Worm (Caenorhabditis elegans) whole organism, midembryonic: ENCODE data around the gene C30A5.16.
A peak's percentile ranks its signal among the peaks of the same experiment; 100 is the strongest.

Experiments used
- T22C8.4 ChIP-seq: fragments of 200-800 bp; sonication (Bioruptor generic); IDR thresholded peaks from 2 replicates; pipeline ENCODE4 v1.3.6; 2022; ENCODE audit warnings: missing genetic modification characterization, missing compliant biosample characterization
- cog-1 ChIP-seq: sonication (generic microtip); optimal IDR thresholded peaks from 2 replicates; lab custom pipeline; 2016; ENCODE audit warnings: missing genetic modification characterization, missing compliant biosample characterization
- flt-1 ChIP-seq: fragments of 200-800 bp; sonication (Bioruptor generic); IDR thresholded peaks from 2 replicates; pipeline ENCODE4 v1.3.6; 2022; ENCODE audit warnings: missing genetic modification characterization, missing compliant biosample characterization
- klf-2 ChIP-seq: fragments of 200-800 bp; sonication (Bioruptor generic); conservative IDR thresholded peaks from 2 replicates; pipeline ENCODE4 v1.3.6; 2022; ENCODE audit warnings: missing genetic modification reagents, missing genetic modification characterization, missing compliant biosample characterization
- med-1 ChIP-seq: sonication (generic microtip); optimal IDR thresholded peaks from 2 replicates; lab custom pipeline; 2017; ENCODE audit warnings: missing genetic modification characterization, mild to moderate bottlenecking, missing compliant biosample characterization, antibody characterized with exemption, missing genetic modification reagents; ENCODE audit not compliant: insufficient read depth
- ref-1 ChIP-seq: fragments of 200-800 bp; sonication (Bioruptor generic); conservative IDR thresholded peaks from 2 replicates; pipeline ENCODE4 v1.3.6; 2022; ENCODE audit warnings: missing genetic modification reagents, missing genetic modification characterization, missing compliant biosample characterization
- tab-1 ChIP-seq: fragments of 200-800 bp; sonication (Bioruptor generic); IDR thresholded peaks from 2 replicates; pipeline ENCODE4 v1.3.6; 2022; ENCODE audit warnings: missing genetic modification characterization, missing compliant biosample characterization
- ztf-23 ChIP-seq: fragments of 200-800 bp; sonication (Bioruptor generic); IDR thresholded peaks from 2 replicates; pipeline ENCODE4 v1.3.6; 2022; ENCODE audit warnings: missing genetic modification reagents, missing genetic modification characterization, missing compliant biosample characterization
- ztf-29 ChIP-seq: fragments of 200-800 bp; sonication (Bioruptor generic); IDR thresholded peaks from 2 replicates; pipeline ENCODE4 v1.3.6; 2022; ENCODE audit warnings: missing genetic modification reagents, missing genetic modification characterization, missing compliant biosample characterization

Gene C30A5.16

DNA sequence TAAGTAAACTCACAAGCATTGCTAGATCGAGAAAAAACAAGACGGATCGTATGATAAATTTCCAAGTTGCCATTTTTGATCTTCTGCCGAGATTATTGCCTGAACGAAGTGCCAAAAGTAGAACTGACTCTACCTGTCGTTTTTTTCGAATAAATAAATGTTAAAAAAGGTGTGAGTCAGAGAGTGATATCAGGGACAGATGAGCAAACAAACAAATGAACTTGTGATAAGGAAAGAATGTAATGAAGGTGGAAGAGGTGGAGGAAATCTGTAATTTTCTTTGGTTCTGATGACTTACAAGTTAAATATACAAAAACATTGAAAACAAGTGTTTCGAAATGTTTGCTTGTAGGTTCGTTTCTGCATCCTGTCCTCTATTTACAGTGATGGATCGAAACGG lies 21.3 kb downstream of the C30A5.16 start, which contains the start of gene tsp-1:
Gene tsp-1 (minus strand): TSS at position 99 of the 400 bp plus-strand sequence.
- TF ChIP-seq med-1 (no peak), tab-1 (no peak), ztf-23 (GFP tag; lab: Robert Waterston, UW) (no peak), cog-1 (no peak), ref-1 (GFP tag; lab: Robert Waterston, UW) (no peak), klf-2 (GFP tag; lab: Robert Waterston, UW) (no peak), flt-1 (GFP tag; lab: Robert Waterston, UW) (no peak), T22C8.4 (GFP tag; lab: Robert Waterston, UW) (no peak), ztf-29 (GFP tag; lab: Robert Waterston, UW) (no peak)

DNA sequence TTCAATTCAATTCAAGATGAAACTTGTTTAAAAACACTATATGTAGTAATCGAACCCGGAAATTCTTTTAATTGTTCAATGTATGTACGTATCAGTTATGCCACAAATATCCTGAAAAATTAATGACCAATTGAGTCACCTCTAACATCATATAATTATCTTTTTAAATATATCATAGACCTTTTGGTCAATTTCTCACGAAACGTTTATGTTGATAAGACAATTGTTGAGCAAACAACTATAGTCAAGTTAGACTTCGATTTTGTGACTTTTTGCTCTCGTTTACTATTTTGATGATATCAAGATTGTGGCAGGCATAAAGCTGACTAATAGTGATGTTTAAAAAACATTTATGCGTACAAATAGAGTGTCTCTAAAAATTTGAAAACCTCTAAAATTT lies 22.2 kb downstream of the C30A5.16 start:
- TF ChIP-seq flt-1 (GFP tag; lab: Robert Waterston, UW) (no peak), med-1 (no peak)

DNA sequence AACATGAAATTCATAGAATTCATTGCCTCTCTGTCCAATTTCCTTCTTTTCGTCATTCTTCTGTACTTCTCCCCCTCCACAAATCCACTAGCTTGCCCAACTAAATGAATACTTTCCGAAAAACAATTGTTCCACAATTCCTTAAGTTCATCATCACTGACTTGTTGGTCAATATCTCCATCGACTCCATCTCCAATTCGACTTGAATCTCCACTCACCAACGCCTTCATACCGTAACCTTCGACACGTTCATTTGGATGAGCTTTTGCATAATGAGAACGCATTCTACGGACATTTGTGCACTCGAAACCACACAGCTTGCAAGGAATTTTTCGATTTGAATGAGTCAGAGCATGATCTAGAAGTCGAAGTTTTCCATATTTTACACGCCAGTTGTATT lies 22.9 kb downstream of the C30A5.16 start:
- TF ChIP-seq tab-1 (no peak), T22C8.4 (GFP tag; lab: Robert Waterston, UW) (no peak), klf-2 (GFP tag; lab: Robert Waterston, UW) (no peak), flt-1 (GFP tag; lab: Robert Waterston, UW) (no peak), ztf-29 (GFP tag; lab: Robert Waterston, UW) (no peak)

DNA sequence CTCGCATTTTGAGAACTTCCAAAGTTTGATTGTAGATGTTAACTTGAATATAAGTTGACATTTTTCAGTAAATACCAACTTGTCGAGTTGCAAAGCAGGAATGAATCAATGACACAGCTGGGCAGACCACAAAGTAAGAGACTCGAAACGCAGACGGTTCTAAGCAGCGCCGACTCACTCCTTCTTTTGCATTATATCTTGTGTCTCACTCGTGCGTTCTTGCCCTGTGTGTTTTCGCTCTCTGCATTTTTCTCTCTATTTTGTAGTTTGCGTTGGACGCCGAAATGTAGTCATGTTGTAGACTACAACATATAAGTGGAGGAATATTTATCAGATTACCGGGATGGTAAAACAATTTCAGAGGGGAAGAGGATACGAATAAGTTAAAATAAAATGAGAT lies 24.8 kb downstream of the C30A5.16 start, which contains the start of gene C02F5.12:
Gene C02F5.12 (minus strand): TSS at position 221 of the 400 bp plus-strand sequence.
- TF ChIP-seq med-1 (no peak), tab-1 (no peak), flt-1 (GFP tag; lab: Robert Waterston, UW) (no peak), ref-1 (GFP tag; lab: Robert Waterston, UW) (no peak), ztf-23 (GFP tag; lab: Robert Waterston, UW) (no peak), cog-1 (no peak), klf-2 (GFP tag; lab: Robert Waterston, UW) (no peak), T22C8.4 (GFP tag; lab: Robert Waterston, UW) (no peak), ztf-29 (GFP tag; lab: Robert Waterston, UW) (no peak)

DNA sequence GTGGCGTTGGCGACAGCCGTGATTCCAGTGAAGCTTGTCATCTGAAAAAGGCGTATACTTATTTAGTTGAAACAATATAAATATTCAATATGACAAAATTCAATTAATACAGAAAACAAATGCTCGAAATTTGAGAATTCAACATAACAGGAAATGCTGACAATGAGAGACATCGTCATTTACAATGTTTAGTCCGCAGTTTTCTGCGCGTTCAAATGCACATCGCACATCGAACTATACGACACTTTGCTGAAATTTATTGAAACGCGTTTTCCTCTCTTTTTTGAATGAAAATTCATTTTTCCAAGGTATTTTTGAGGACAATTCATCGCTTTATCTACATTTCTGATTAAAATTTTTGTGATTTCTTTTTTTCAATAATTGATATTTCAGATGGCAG lies 26.0 kb downstream of the C30A5.16 start, which contains the start of the genes pbs-6 and cids-1:
Gene pbs-6 (minus strand): TSS at position 41 of the 400 bp plus-strand sequence.
Gene cids-1 (plus strand): TSS at position 394 of the 400 bp plus-strand sequence.
- TF ChIP-seq ztf-23 (GFP tag; lab: Robert Waterston, UW) (no peak), cog-1 (no peak), T22C8.4 (GFP tag; lab: Robert Waterston, UW) (no peak)

DNA sequence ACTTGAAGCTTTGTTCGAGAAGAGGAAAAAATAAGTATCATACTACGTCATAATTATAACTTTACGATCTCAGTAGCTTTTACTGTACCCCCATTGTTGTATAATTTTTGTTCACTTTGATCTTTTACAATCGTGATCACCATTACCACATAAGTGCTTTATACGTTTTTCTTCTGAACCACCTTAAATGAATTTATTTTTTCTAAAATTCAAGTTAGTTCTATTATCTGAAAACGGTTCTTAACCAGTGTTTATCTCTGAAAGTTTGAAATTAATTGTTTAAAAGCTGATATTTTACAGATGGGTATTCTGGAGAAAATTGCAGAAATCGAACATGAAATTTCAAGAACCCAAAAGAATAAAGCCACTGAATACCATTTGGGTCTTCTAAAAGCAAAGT lies 27.6 kb downstream of the C30A5.16 start, which contains the start of gene C02F5.3:
Gene C02F5.3 (plus strand): TSS at position 301 of the 400 bp plus-strand sequence.
- TF ChIP-seq flt-1 (GFP tag; lab: Robert Waterston, UW) (no peak), ztf-29 (GFP tag; lab: Robert Waterston, UW) (no peak), ztf-23 (GFP tag; lab: Robert Waterston, UW) (no peak), ref-1 (GFP tag; lab: Robert Waterston, UW) (no peak), med-1 (no peak), klf-2 (GFP tag; lab: Robert Waterston, UW) (no peak), cog-1 (no peak), tab-1 (no peak)

DNA sequence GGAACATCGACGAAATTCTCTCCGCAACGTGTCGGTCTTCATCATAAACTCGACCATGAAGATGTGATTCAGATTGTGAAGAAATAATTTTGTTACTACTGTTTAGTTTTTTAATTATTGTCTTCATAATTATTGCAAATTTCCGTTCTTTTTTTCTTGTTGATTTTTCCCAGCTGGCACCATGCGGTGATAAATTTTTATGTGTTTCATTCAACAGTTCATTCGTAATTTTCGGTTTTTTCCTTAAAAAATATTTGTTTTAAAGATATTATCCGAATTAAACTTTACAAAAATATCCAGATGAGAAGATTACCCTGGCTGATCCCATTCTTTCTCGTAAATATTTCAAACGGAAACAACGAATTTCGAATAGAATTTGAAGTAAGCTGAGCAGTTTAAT lies 29.0 kb downstream of the C30A5.16 start, which contains the start of gene C02F5.13:
Gene C02F5.13 (plus strand): TSS at position 301 of the 400 bp plus-strand sequence.
- TF ChIP-seq T22C8.4 (GFP tag; lab: Robert Waterston, UW) = no peak
- no peak for TF ChIP-seq tab-1
- no peak for TF ChIP-seq med-1
- TF ChIP-seq cog-1 = no peak
- no peak for TF ChIP-seq ref-1 (GFP tag; lab: Robert Waterston, UW)
- TF ChIP-seq ztf-29 (GFP tag; lab: Robert Waterston, UW) = no peak
- no peak for TF ChIP-seq klf-2 (GFP tag; lab: Robert Waterston, UW)
- no peak for TF ChIP-seq ztf-23 (GFP tag; lab: Robert Waterston, UW)
- no peak for TF ChIP-seq flt-1 (GFP tag; lab: Robert Waterston, UW)

DNA sequence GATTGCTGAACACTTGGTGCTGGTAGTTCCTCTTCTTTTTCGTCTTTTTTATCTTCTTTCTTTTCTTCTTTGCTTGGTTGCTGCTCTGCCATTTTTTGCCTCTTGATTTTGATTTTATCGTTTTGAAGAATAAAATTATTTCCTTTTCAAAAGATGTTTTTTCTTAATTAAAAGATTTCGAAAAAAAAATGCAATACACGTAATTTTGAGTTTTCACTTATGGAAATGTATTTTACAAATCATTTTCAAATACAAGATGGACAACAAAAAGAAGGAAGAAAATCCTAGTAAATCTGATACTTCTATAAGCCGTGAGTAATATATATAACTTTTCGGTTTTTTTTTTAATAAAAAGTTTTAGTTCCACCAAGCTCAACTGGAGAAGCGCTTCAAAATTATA lies 31.4 kb downstream of the C30A5.16 start, which contains the start of the genes C02F5.10 and C02F5.2:
Gene C02F5.10 (minus strand): TSS at position 101 of the 400 bp plus-strand sequence.
Gene C02F5.2 (plus strand): TSS at position 239 of the 400 bp plus-strand sequence.
- TF ChIP-seq cog-1 = no peak
- TF ChIP-seq klf-2 (GFP tag; lab: Robert Waterston, UW) = no peak
- no peak for TF ChIP-seq ref-1 (GFP tag; lab: Robert Waterston, UW)
- no peak for TF ChIP-seq ztf-23 (GFP tag; lab: Robert Waterston, UW)
- no peak for TF ChIP-seq tab-1
- no peak for TF ChIP-seq med-1
- no peak for TF ChIP-seq ztf-29 (GFP tag; lab: Robert Waterston, UW)
- no peak for TF ChIP-seq flt-1 (GFP tag; lab: Robert Waterston, UW)
- TF ChIP-seq T22C8.4 (GFP tag; lab: Robert Waterston, UW) = no peak

DNA sequence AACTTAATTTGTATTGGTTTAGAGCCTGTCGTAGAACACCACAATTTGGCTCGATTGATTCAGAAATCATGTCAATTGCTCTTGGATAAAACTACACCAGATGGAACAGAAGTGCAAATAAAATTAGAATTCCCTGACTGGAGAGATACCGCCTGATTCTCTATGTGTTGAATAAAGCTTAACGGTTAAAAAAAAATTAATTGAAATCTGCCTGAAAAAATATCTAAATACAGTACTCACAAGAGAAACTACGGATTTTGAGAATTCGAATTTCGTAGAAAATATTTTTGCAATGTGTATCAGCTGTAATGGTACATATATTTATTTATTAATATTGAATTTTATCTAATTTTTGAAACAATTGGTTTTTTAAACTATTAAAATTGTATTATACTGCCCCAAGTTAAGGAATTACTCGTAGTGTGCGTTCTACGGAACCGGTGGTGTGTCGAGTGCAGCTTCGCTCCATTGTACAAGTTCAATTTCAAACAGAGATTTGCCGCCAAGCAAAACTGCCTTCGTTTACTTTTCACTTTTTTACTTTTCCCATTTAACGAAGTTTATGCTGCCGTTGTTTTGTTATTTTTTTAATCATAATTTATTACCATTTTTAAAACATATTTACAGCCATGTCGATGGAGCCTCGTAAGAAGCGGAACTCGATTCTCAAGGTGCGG lies 32.1 kb downstream of the C30A5.16 start, which contains the start of gene knl-1:
Gene knl-1 (plus strand): TSS at position 626 of the 677 bp plus-strand sequence.
- TF ChIP-seq flt-1 (GFP tag; lab: Robert Waterston, UW) = 0 out of 2 replicates have a peak, but pooled peaks have one; percentile 33
- TF ChIP-seq tab-1 = no peak
- TF ChIP-seq ztf-23 (GFP tag; lab: Robert Waterston, UW) = peak; percentile 73
- no peak for TF ChIP-seq med-1
- no peak for TF ChIP-seq klf-2 (GFP tag; lab: Robert Waterston, UW)
- no peak for TF ChIP-seq T22C8.4 (GFP tag; lab: Robert Waterston, UW)
- TF ChIP-seq ztf-29 (GFP tag; lab: Robert Waterston, UW) = no peak

DNA sequence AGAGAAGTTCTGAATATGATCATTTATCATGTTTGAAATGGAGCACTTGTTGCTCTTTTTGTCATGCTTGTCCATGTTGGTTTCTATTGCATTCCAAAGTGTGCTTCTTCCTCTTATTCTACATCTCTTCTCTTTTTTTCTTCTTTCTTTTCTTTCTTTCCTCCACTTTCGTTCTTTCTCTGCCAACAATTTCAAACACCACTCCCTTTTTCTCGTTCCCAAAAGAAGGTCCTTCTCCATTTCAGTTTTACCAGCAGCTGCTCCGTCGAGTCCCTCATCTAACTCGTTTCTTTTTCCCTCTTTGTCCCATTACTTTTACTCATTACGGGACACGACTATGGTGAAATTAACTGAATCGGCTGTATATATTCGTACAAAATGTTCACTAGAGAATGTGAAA lies 36.9 kb downstream of the C30A5.16 start, which contains the start of gene F09G8.5:
Gene F09G8.5 (plus strand): TSS at position 38 of the 400 bp plus-strand sequence.
- TF ChIP-seq ref-1 (GFP tag; lab: Robert Waterston, UW) (no peak), flt-1 (GFP tag; lab: Robert Waterston, UW) (no peak), T22C8.4 (GFP tag; lab: Robert Waterston, UW) (no peak), ztf-29 (GFP tag; lab: Robert Waterston, UW) (no peak), med-1 (no peak), ztf-23 (GFP tag; lab: Robert Waterston, UW) (no peak), tab-1 (no peak), klf-2 (GFP tag; lab: Robert Waterston, UW) (no peak), cog-1 (no peak)
